Fruit fly (Drosophila melanogaster): ENCODE measurements around the gene CG2150.
A peak's percentile ranks its signal among the peaks of the same experiment; 100 is the strongest.

CG2150 gene

dm6 chr3R:31793664-31794417 lies 29.3 kb upstream of the CG2150 start, which contains the start of the genes Mccc1 and Acf (continued):
- peak; percentile 54; the same call in 1 of the 2 replicates for TF ChIP-seq Bgb (GFP tag; IDR thresholded peaks at IDR 0.05; ENCODE audit: partially characterized antibody)
- no peak for TF ChIP-seq sens-2 (GFP tag; IDR thresholded peaks at IDR 0.05)
- TF ChIP-seq kay (GFP tag; optimal IDR thresholded peaks at IDR 0.05), result peak; percentile 11
- peak; percentile 14 for TF ChIP-seq vfl (GFP tag; optimal IDR thresholded peaks at IDR 0.05)
- TF ChIP-seq CG4360 (GFP tag; IDR thresholded peaks at IDR 0.05), result no peak
- peak; percentile 68; the same call in 2 of the 3 replicates for TF ChIP-seq CG6791 (GFP tag; IDR thresholded peaks at IDR 0.05; ENCODE audit: partially characterized antibody)
- TF ChIP-seq CG13775 (GFP tag; optimal IDR thresholded peaks at IDR 0.05), result peak; percentile 27
- TF ChIP-seq CG3995 (GFP tag; optimal IDR thresholded peaks at IDR 0.05), result peak; percentile 37
- no peak for TF ChIP-seq prd (optimal IDR thresholded peaks at IDR 0.05)
- peak; percentile 38; the same call in 1 of the 3 replicates for TF ChIP-seq prd (GFP tag; IDR thresholded peaks at IDR 0.05)
- TF ChIP-seq Hmx (GFP tag; optimal IDR thresholded peaks at IDR 0.05), result no peak
- TF ChIP-seq CG17385 (GFP tag; optimal IDR thresholded peaks at IDR 0.05), result no peak
- peak; percentile 57 for TF ChIP-seq Ada2b (GFP tag; IDR thresholded peaks at IDR 0.05)
- peak; percentile 33 for TF ChIP-seq crc (GFP tag; optimal IDR thresholded peaks at IDR 0.05)
- TF ChIP-seq pan (optimal IDR thresholded peaks at IDR 0.05), result no peak
- peak in 1 of 2 experiments; percentile 43 for TF ChIP-seq pan (GFP tag; optimal IDR thresholded peaks at IDR 0.05 in 1 of 2, IDR thresholded peaks at IDR 0.05 in 1 of 2)
- TF ChIP-seq chif (GFP tag; optimal IDR thresholded peaks at IDR 0.05), result peak in 1 of 2 experiments; percentile 31
- TF ChIP-seq NC2β (GFP tag; optimal IDR thresholded peaks at IDR 0.05), result peak; percentile 55
- TF ChIP-seq Oaz (GFP tag; IDR thresholded peaks at IDR 0.05), result no peak
- peak; percentile 76 for TF ChIP-seq HLH4C (GFP tag; IDR thresholded peaks at IDR 0.05; ENCODE audit: partially characterized antibody)
- peak; percentile 7 for TF ChIP-seq CG10979 (tag; optimal IDR thresholded peaks at IDR 0.05)
- TF ChIP-seq gfzf (GFP tag; optimal IDR thresholded peaks at IDR 0.05), result peak; percentile 84
- TF ChIP-seq CG10274 (GFP tag; optimal IDR thresholded peaks at IDR 0.05), result no peak
- TF ChIP-seq jumu (GFP tag; optimal IDR thresholded peaks at IDR 0.05), result peak; percentile 31
- no peak for TF ChIP-seq slou (GFP tag; optimal IDR thresholded peaks at IDR 0.05)
- TF ChIP-seq CG12236 (GFP tag; optimal IDR thresholded peaks at IDR 0.05), result peak; percentile 25
- TF ChIP-seq CG9797 (GFP tag; optimal IDR thresholded peaks at IDR 0.05), result peak; percentile 69
- TF ChIP-seq phol (tag; optimal IDR thresholded peaks at IDR 0.05), result peak; percentile 50
- TF ChIP-seq Med (GFP tag), result peak; percentile 86
- no peak for TF ChIP-seq gcm (GFP tag; optimal IDR thresholded peaks at IDR 0.05)
- peak; percentile 29 for TF ChIP-seq CG16863 (GFP tag; optimal IDR thresholded peaks at IDR 0.05)
- peak; percentile 54 for TF ChIP-seq Ets97D (GFP tag; optimal IDR thresholded peaks at IDR 0.05)
- peak; percentile 65; the same call in 2 of the 3 replicates for TF ChIP-seq knrl (GFP tag; IDR thresholded peaks at IDR 0.05; ENCODE audit: partially characterized antibody)
- peak; percentile 58 for TF ChIP-seq lilli (GFP tag; optimal IDR thresholded peaks at IDR 0.05)
- no peak for TF ChIP-seq CG6765 (GFP tag; optimal IDR thresholded peaks at IDR 0.05)
- TF ChIP-seq so (GFP tag; IDR thresholded peaks at IDR 0.05), result 0 out of 3 replicates have a peak, but pooled peaks have one; percentile 38
- no peak for TF ChIP-seq shn (GFP tag; optimal IDR thresholded peaks at IDR 0.05)
- TF ChIP-seq Oli (tag; optimal IDR thresholded peaks at IDR 0.05), result no peak
- peak; percentile 62; the same call in 2 of the 3 replicates for TF ChIP-seq Opbp (GFP tag; IDR thresholded peaks at IDR 0.05; ENCODE audit: partially characterized antibody)
- TF ChIP-seq psq (GFP tag; optimal IDR thresholded peaks at IDR 0.05), result no peak
- peak; percentile 42 for TF ChIP-seq Chrac-16 (GFP tag; optimal IDR thresholded peaks at IDR 0.05)
- no peak for TF ChIP-seq lab (GFP tag; optimal IDR thresholded peaks at IDR 0.05)
- peak; percentile 77 for TF ChIP-seq row (GFP tag; IDR thresholded peaks at IDR 0.05)
- TF ChIP-seq CG7271 (tag; optimal IDR thresholded peaks at IDR 0.05), result peak; percentile 12
- TF ChIP-seq ewg (GFP tag; optimal IDR thresholded peaks at IDR 0.05), result peak; percentile 44
- TF ChIP-seq HLH54F (GFP tag; optimal IDR thresholded peaks at IDR 0.05), result peak; percentile 31
- no peak for TF ChIP-seq bsh (GFP tag; optimal IDR thresholded peaks at IDR 0.05)
- TF ChIP-seq ftz-f1 (GFP tag; optimal IDR thresholded peaks at IDR 0.05), result peak; percentile 4
- peak; percentile 19 for TF ChIP-seq CG9609 (GFP tag; optimal IDR thresholded peaks at IDR 0.05)

All from whole organism, embryonic.